Fruit fly (Drosophila melanogaster) whole organism, adult: ENCODE results near the gene CG13484.

ENCODE experiments used
- CG11617 ChIP-seq: fragments of 200-800 bp; sonication (Bioruptor generic); optimal IDR thresholded peaks from 2 replicates; lab custom pipeline; 2017; ENCODE audit warnings: mild to moderate bottlenecking, missing biosample characterization, missing genetic modification reagents, missing genetic modification characterization
- CG14711 ChIP-seq: fragments of 200-800 bp; sonication (Bioruptor generic); optimal IDR thresholded peaks from 2 replicates; lab custom pipeline; 2018; ENCODE audit warnings: missing biosample characterization, mild to moderate bottlenecking, missing genetic modification characterization, moderate library complexity
- CG33017 ChIP-seq: fragments of 200-800 bp; sonication (Bioruptor generic); optimal IDR thresholded peaks from 2 replicates; lab custom pipeline; 2018; ENCODE audit warnings: missing biosample characterization, mild to moderate bottlenecking, missing genetic modification characterization, moderate library complexity
- CG5204 ChIP-seq: fragments of 200-800 bp; sonication (Bioruptor generic); optimal IDR thresholded peaks from 2 replicates; lab custom pipeline; 2016; ENCODE audit warnings: missing biosample characterization, missing genetic modification characterization
- CG7045 ChIP-seq: fragments of 200-800 bp; sonication (Bioruptor generic); optimal IDR thresholded peaks from 2 replicates; lab custom pipeline; 2017; ENCODE audit warnings: missing biosample characterization, mild to moderate bottlenecking, missing genetic modification characterization
- Crg-1 ChIP-seq: fragments of 200-800 bp; sonication (Bioruptor generic); optimal IDR thresholded peaks from 2 replicates; lab custom pipeline; 2016; ENCODE audit warnings: missing biosample characterization, missing genetic modification characterization
- Hr96 ChIP-seq: fragments of 200-800 bp; sonication (Bioruptor generic); optimal IDR thresholded peaks from 2 replicates; lab custom pipeline; 2016; ENCODE audit warnings: missing biosample characterization, missing genetic modification characterization
- kay ChIP-seq: fragments of 200-800 bp; sonication (Bioruptor generic); peaks from one replicate; lab custom pipeline; 2016; ENCODE audit warnings: missing biosample characterization, missing genetic modification characterization, borderline replicate concordance
- pad ChIP-seq: fragments of 200-800 bp; sonication (Bioruptor generic); optimal IDR thresholded peaks from 3 replicates; lab custom pipeline; 2017; ENCODE audit warnings: missing biosample characterization, missing genetic modification characterization, mild to moderate bottlenecking, moderate library complexity, missing genetic modification reagents
- toe ChIP-seq: fragments of 200-800 bp; sonication (Bioruptor generic); optimal IDR thresholded peaks from 2 replicates; lab custom pipeline; 2016; ENCODE audit warnings: missing biosample characterization, missing genetic modification characterization

dm6 chr3L:14004963-14005458, 47.9 kb downstream of the CG13484 start:
- TF ChIP-seq Hr96 (peak; percentile 98), pad (GFP tag; lab: Kevin White, UChicago) (peak; percentile 94), CG11617 (peak; percentile 98), kay (GFP tag; lab: Kevin White, UChicago) (peak; percentile 96), Crg-1 (GFP tag; lab: Kevin White, UChicago) (peak; percentile 98), CG7045 (GFP tag; lab: Kevin White, UChicago) (peak; percentile 98), CG14711 (tag; lab: Kevin White, UChicago) (peak; percentile 97), CG5204 (peak; percentile 98), CG33017 (tag; lab: Kevin White, UChicago) (peak; percentile 99), toe (GFP tag; lab: Kevin White, UChicago) (peak; percentile 96)
